Fruit fly (Drosophila melanogaster) ovary, adult (tissue): ENCODE results near the gene Osi9.

ENCODE experiments used
- CG17801 ChIP-seq: fragments of 200-800 bp; optimal IDR thresholded peaks from 2 replicates; lab custom pipeline; 2019; ENCODE audit warnings: missing biosample characterization, mild to moderate bottlenecking, missing genetic modification characterization, moderate library complexity; ENCODE audit not compliant: partially characterized antibody

Osi9 gene

dm6 chr3R:6241289-6241688 lies 18.7 kb upstream of the Osi9 start:
- no peak for TF ChIP-seq CG17801 (GFP tag; lab: Kevin White, UChicago)

dm6 chr3R:6244035-6244434 lies 16.0 kb upstream of the Osi9 start:
- TF ChIP-seq CG17801 (GFP tag; lab: Kevin White, UChicago): no peak

- no peak for TF ChIP-seq CG17801 (GFP tag; lab: Kevin White, UChicago)
Observed at dm6 chr3R:6244986-6245385, 15.0 kb upstream of the Osi9 start.

- TF ChIP-seq CG17801 (GFP tag; lab: Kevin White, UChicago): no peak
Observed at dm6 chr3R:6248694-6249093, 11.3 kb upstream of the Osi9 start, which contains the start of gene Osi7. TSS of gene Osi7 (plus strand) at chr3R:6248994.

- TF ChIP-seq CG17801 (GFP tag; lab: Kevin White, UChicago): no peak
Observed at dm6 chr3R:6252809-6253208, 7.2 kb upstream of the Osi9 start.

dm6 chr3R:6254438-6254837 lies 5.6 kb upstream of the Osi9 start:
- TF ChIP-seq CG17801 (GFP tag; lab: Kevin White, UChicago): no peak

dm6 chr3R:6254875-6255274 lies 5.1 kb upstream of the Osi9 start, which contains the start of gene Osi8:
TSS of gene Osi8 (plus strand) at chr3R:6255175.
- no peak for TF ChIP-seq CG17801 (GFP tag; lab: Kevin White, UChicago)

- TF ChIP-seq CG17801 (GFP tag; lab: Kevin White, UChicago): no peak
Observed at dm6 chr3R:6263658-6264057, 3.6 kb downstream of the Osi9 start, which contains the start of gene Osi10a. TSS of gene Osi10a (plus strand) at chr3R:6263958.

- no peak for TF ChIP-seq CG17801 (GFP tag; lab: Kevin White, UChicago)
Observed at dm6 chr3R:6265890-6266289, 5.9 kb downstream of the Osi9 start, which contains the start of gene Osi10b. TSS of gene Osi10b (plus strand) at chr3R:6266190.

- TF ChIP-seq CG17801 (GFP tag; lab: Kevin White, UChicago): no peak
Observed at dm6 chr3R:6268657-6269056, 8.6 kb downstream of the Osi9 start, which contains the start of gene Osi11. TSS of gene Osi11 (minus strand) at chr3R:6268757.

- TF ChIP-seq CG17801 (GFP tag; lab: Kevin White, UChicago): no peak
Observed at dm6 chr3R:6269986-6270385, 10.0 kb downstream of the Osi9 start.

dm6 chr3R:6278231-6278630 lies 18.2 kb downstream of the Osi9 start, which contains the start of gene Osi12:
TSS of gene Osi12 (plus strand) at chr3R:6278531.
- TF ChIP-seq CG17801 (GFP tag; lab: Kevin White, UChicago): no peak

dm6 chr3R:6285100-6285499 lies 25.1 kb downstream of the Osi9 start, which contains the start of gene CG15597:
TSS of gene CG15597 (minus strand) at chr3R:6285200.
- TF ChIP-seq CG17801 (GFP tag; lab: Kevin White, UChicago): no peak

- TF ChIP-seq CG17801 (GFP tag; lab: Kevin White, UChicago): no peak
Observed at dm6 chr3R:6287433-6287832, 27.4 kb downstream of the Osi9 start, which contains the start of gene CG15594. TSS of gene CG15594 (plus strand) at chr3R:6287733.

- TF ChIP-seq CG17801 (GFP tag; lab: Kevin White, UChicago): no peak
Observed at dm6 chr3R:6290289-6290688, 30.3 kb downstream of the Osi9 start.

- no peak for TF ChIP-seq CG17801 (GFP tag; lab: Kevin White, UChicago)
Observed at dm6 chr3R:6291437-6291836, 31.4 kb downstream of the Osi9 start, which contains the start of gene Osi13. TSS of gene Osi13 (plus strand) at chr3R:6291737.
